Worm (Caenorhabditis elegans) whole organism, L3 larva: ENCODE data around the gene K07E3.4.

Experiments used
- ama-1 ChIP-seq: fragments of 150-350 bp; optimal IDR thresholded peaks from 2 replicates; lab custom pipeline; 2018
- fos-1 ChIP-seq: fragments of 150-350 bp; optimal IDR thresholded peaks from 2 replicates; lab custom pipeline; 2014; ENCODE audit warnings: missing biosample characterization, missing genetic modification characterization
- nhr-28 ChIP-seq: fragments of 150-350 bp; optimal IDR thresholded peaks from 2 replicates; lab custom pipeline; 2014; ENCODE audit warnings: missing biosample characterization, missing genetic modification characterization
- pqm-1 ChIP-seq: fragments of 150-350 bp; optimal IDR thresholded peaks from 2 replicates; lab custom pipeline; 2017; ENCODE audit warnings: missing biosample characterization, missing genetic modification characterization, inconsistent platforms
- unc-39 ChIP-seq: sonication (generic microtip); optimal IDR thresholded peaks from 4 replicates; lab custom pipeline; 2017; ENCODE audit warnings: missing biosample characterization, missing genetic modification characterization
- unc-62 ChIP-seq: fragments of 150-350 bp; sonication (generic microtip); optimal IDR thresholded peaks from 4 replicates; lab custom pipeline; 2014; ENCODE audit warnings: missing biosample characterization, missing genetic modification reagents, missing genetic modification characterization

- no peak for TF ChIP-seq fos-1
- TF ChIP-seq nhr-28 (tag; lab: Kevin White, UChicago) = no peak
- no peak for TF ChIP-seq unc-39
- TF ChIP-seq ama-1 (lab: Kevin White, UChicago) = no peak
- TF ChIP-seq pqm-1 (tag; lab: Kevin White, UChicago) = no peak
- no peak for TF ChIP-seq unc-62 (GFP tag; lab: Kevin White, UChicago)
Observed at ce11 chrX:8053008-8053441, 30.8 kb downstream of the K07E3.4 start.
